Fruit fly (Drosophila melanogaster) whole organism, embryonic: ENCODE results near the gene Pstk.
A peak's percentile ranks its signal among the peaks of the same experiment; 100 is the strongest.

Experiments
- ATbp ChIP-seq: fragments of 200-800 bp; sonication (Bioruptor generic); optimal IDR thresholded peaks from 2 replicates; lab custom pipeline; 2017; ENCODE audit warnings: missing biosample characterization, mild to moderate bottlenecking, missing genetic modification characterization, missing genetic modification reagents
- Bdp1 ChIP-seq: fragments of 200-800 bp; sonication (Bioruptor generic); optimal IDR thresholded peaks from 3 replicates; lab custom pipeline; 2016; ENCODE audit warnings: missing biosample characterization, missing genetic modification characterization
- CG1233 ChIP-seq: fragments of 200-800 bp; sonication (Bioruptor generic); optimal IDR thresholded peaks from 4 replicates; lab custom pipeline; 2018; ENCODE audit warnings: missing biosample characterization, mild to moderate bottlenecking, missing genetic modification characterization
- CG14860 ChIP-seq: fragments of 200-800 bp; sonication (Bioruptor generic); IDR thresholded peaks from 3 replicates; pipeline ENCODE4 v1.3.6; 2022; ENCODE audit warnings: missing biosample characterization, missing genetic modification characterization; ENCODE audit not compliant: partially characterized antibody
- CG15269 ChIP-seq: fragments of 200-800 bp; sonication (Bioruptor generic); optimal IDR thresholded peaks from 2 replicates; lab custom pipeline; 2018; ENCODE audit warnings: missing biosample characterization, mild to moderate bottlenecking, missing genetic modification characterization, moderate library complexity
- CG1603 ChIP-seq: fragments of 200-800 bp; sonication (Bioruptor generic); optimal IDR thresholded peaks from 2 replicates; lab custom pipeline; 2019; ENCODE audit warnings: missing biosample characterization, mild to moderate bottlenecking, missing genetic modification characterization, moderate library complexity
- CG18619 ChIP-seq: fragments of 200-800 bp; sonication (Bioruptor generic); optimal IDR thresholded peaks from 3 replicates; lab custom pipeline; 2017; ENCODE audit warnings: missing biosample characterization, mild to moderate bottlenecking, missing genetic modification characterization
- CG2129 ChIP-seq: fragments of 200-800 bp; sonication (Bioruptor generic); IDR thresholded peaks from 2 replicates; pipeline ENCODE4 v1.3.6; 2022; ENCODE audit warnings: missing biosample characterization, missing genetic modification characterization; ENCODE audit not compliant: partially characterized antibody
- CG31388 ChIP-seq: fragments of 200-800 bp; sonication (Bioruptor generic); optimal IDR thresholded peaks from 2 replicates; lab custom pipeline; 2016; ENCODE audit warnings: missing biosample characterization, missing genetic modification characterization
- CG33557 ChIP-seq: fragments of 200-800 bp; sonication (Bioruptor generic); optimal IDR thresholded peaks from 2 replicates; lab custom pipeline; 2019; ENCODE audit warnings: missing biosample characterization, mild to moderate bottlenecking, missing genetic modification characterization, moderate library complexity
- CG34376 ChIP-seq: fragments of 200-800 bp; sonication (Bioruptor generic); optimal IDR thresholded peaks from 2 replicates; lab custom pipeline; 2018; ENCODE audit warnings: missing biosample characterization, mild to moderate bottlenecking, missing genetic modification characterization
- CG3995 ChIP-seq: fragments of 200-800 bp; sonication (Bioruptor generic); optimal IDR thresholded peaks from 3 replicates; lab custom pipeline; 2016; ENCODE audit warnings: missing biosample characterization, missing genetic modification characterization
- CG4854 ChIP-seq: fragments of 200-800 bp; sonication (Bioruptor generic); optimal IDR thresholded peaks from 2 replicates; lab custom pipeline; 2016; ENCODE audit warnings: missing biosample characterization, missing genetic modification characterization, inconsistent platforms
- CG8089 ChIP-seq: fragments of 200-800 bp; sonication (Bioruptor generic); optimal IDR thresholded peaks from 3 replicates; lab custom pipeline; 2016; ENCODE audit warnings: missing biosample characterization, missing genetic modification characterization
- CG9932 ChIP-seq: fragments of 200-800 bp; sonication (Bioruptor generic); IDR thresholded peaks from 2 replicates; pipeline ENCODE4 v1.3.6; 2022; ENCODE audit warnings: missing biosample characterization, missing genetic modification characterization
- Camta ChIP-seq: fragments of 200-800 bp; sonication (Bioruptor generic); optimal IDR thresholded peaks from 2 replicates; lab custom pipeline; 2016; ENCODE audit warnings: missing biosample characterization, missing genetic modification characterization
- D19A ChIP-seq: fragments of 200-800 bp; optimal IDR thresholded peaks from 3 replicates; lab custom pipeline; 2019; ENCODE audit warnings: missing biosample characterization, mild to moderate bottlenecking, missing genetic modification characterization, moderate library complexity
- Dip3 ChIP-seq: fragments of 200-800 bp; sonication (Bioruptor generic); optimal IDR thresholded peaks from 3 replicates; lab custom pipeline; 2016; ENCODE audit warnings: missing biosample characterization, missing genetic modification characterization
- GATAe ChIP-seq: fragments of 200-800 bp; sonication (Bioruptor generic); conservative IDR thresholded peaks from 2 replicates; pipeline ENCODE4 v1.3.6; 2022; ENCODE audit warnings: missing biosample characterization, missing genetic modification characterization
- Gsc ChIP-seq: fragments of 200-800 bp; sonication (Bioruptor generic); IDR thresholded peaks from 2 replicates; pipeline ENCODE4 v1.3.6; 2022; ENCODE audit warnings: missing biosample characterization, missing genetic modification characterization
- HLH4C ChIP-seq: fragments of 200-800 bp; sonication (Bioruptor generic); IDR thresholded peaks from 3 replicates; pipeline ENCODE4 v1.3.6; 2022; ENCODE audit warnings: missing biosample characterization, missing genetic modification characterization; ENCODE audit not compliant: partially characterized antibody
- Hr39 ChIP-seq: fragments of >200 bp; optimal IDR thresholded peaks from 2 replicates; lab custom pipeline; 2017
- MTF-1 ChIP-seq: fragments of 200-800 bp; sonication (Bioruptor generic); optimal IDR thresholded peaks from 2 replicates; lab custom pipeline; 2018; ENCODE audit warnings: missing biosample characterization, mild to moderate bottlenecking, missing genetic modification characterization, borderline replicate concordance
- NFAT ChIP-seq: fragments of 200-800 bp; sonication (Bioruptor generic); IDR thresholded peaks from 2 replicates; pipeline ENCODE4 v1.3.6; 2022; ENCODE audit warnings: missing biosample characterization, missing genetic modification characterization
- Neu2 ChIP-seq: fragments of 200-800 bp; sonication (Bioruptor generic); optimal IDR thresholded peaks from 3 replicates; lab custom pipeline; 2016; ENCODE audit warnings: missing biosample characterization, missing genetic modification characterization, borderline replicate concordance
- Sry-β ChIP-seq: fragments of 200-800 bp; sonication (Bioruptor generic); optimal IDR thresholded peaks from 2 replicates; lab custom pipeline; 2018; ENCODE audit warnings: missing biosample characterization, mild to moderate bottlenecking, missing genetic modification characterization, moderate library complexity
- Tbp ChIP-seq: fragments of >200 bp; optimal IDR thresholded peaks from 2 replicates; lab custom pipeline; 2018; ENCODE audit warnings: missing biosample characterization, missing genetic modification characterization
- Vsx1 ChIP-seq: fragments of 200-800 bp; sonication (Bioruptor generic); optimal IDR thresholded peaks from 2 replicates; lab custom pipeline; 2017; ENCODE audit warnings: missing biosample characterization, mild to moderate bottlenecking, missing genetic modification characterization, missing genetic modification reagents
- al ChIP-seq: fragments of 200-800 bp; sonication (Bioruptor generic); IDR thresholded peaks from 2 replicates; pipeline ENCODE4 v1.3.6; 2022; ENCODE audit warnings: missing biosample characterization, missing genetic modification characterization
- aop ChIP-seq: fragments of 200-800 bp; sonication (Bioruptor generic); IDR thresholded peaks from 2 replicates; pipeline ENCODE4 v1.3.6; 2022; ENCODE audit warnings: missing biosample characterization, missing genetic modification characterization
- az2 ChIP-seq: fragments of 200-800 bp; sonication (Bioruptor generic); optimal IDR thresholded peaks from 3 replicates; lab custom pipeline; 2016; ENCODE audit warnings: missing biosample characterization, missing genetic modification characterization
- bigmax ChIP-seq: fragments of 200-800 bp; sonication (Bioruptor generic); optimal IDR thresholded peaks from 2 replicates; lab custom pipeline; 2018; ENCODE audit warnings: missing biosample characterization, mild to moderate bottlenecking, missing genetic modification characterization
- chif ChIP-seq, 2 experiments: fragments of 200-800 bp; sonication (Bioruptor generic); optimal IDR thresholded peaks; 3 replicates each; lab custom pipeline; 2016; ENCODE audit warnings: missing biosample characterization in 2 of 2, missing genetic modification characterization in 2 of 2
- corto ChIP-seq: fragments of 200-800 bp; sonication (Bioruptor generic); optimal IDR thresholded peaks from 2 replicates; lab custom pipeline; 2016; ENCODE audit warnings: missing biosample characterization, mild to moderate bottlenecking, missing genetic modification characterization, moderate library complexity
- crol ChIP-seq: fragments of 200-800 bp; sonication (Bioruptor generic); IDR thresholded peaks from 2 replicates; pipeline ENCODE4 v1.3.6; 2022; ENCODE audit warnings: missing biosample characterization, missing genetic modification characterization
- esg ChIP-seq: fragments of 200-800 bp; sonication (Bioruptor generic); conservative IDR thresholded peaks from 2 replicates; pipeline ENCODE4 v1.3.6; 2022; ENCODE audit warnings: missing biosample characterization, missing genetic modification characterization
- eyg ChIP-seq: fragments of 200-800 bp; sonication (Bioruptor generic); optimal IDR thresholded peaks from 3 replicates; lab custom pipeline; 2016; ENCODE audit warnings: missing biosample characterization, missing genetic modification characterization
- fu2 ChIP-seq: fragments of 200-800 bp; sonication (Bioruptor generic); optimal IDR thresholded peaks from 2 replicates; lab custom pipeline; 2016; ENCODE audit warnings: missing biosample characterization, missing genetic modification characterization
- gcm2 ChIP-seq: fragments of 200-800 bp; sonication (Bioruptor generic); optimal IDR thresholded peaks from 2 replicates; lab custom pipeline; 2016; ENCODE audit warnings: missing biosample characterization, missing genetic modification characterization
- ham ChIP-seq: fragments of 200-800 bp; sonication (Bioruptor generic); IDR thresholded peaks from 2 replicates; pipeline ENCODE4 v1.3.6; 2022; ENCODE audit warnings: missing biosample characterization, missing genetic modification characterization
- oc ChIP-seq: fragments of 200-800 bp; sonication (Bioruptor generic); optimal IDR thresholded peaks from 2 replicates; lab custom pipeline; 2018; ENCODE audit warnings: missing biosample characterization, mild to moderate bottlenecking, missing genetic modification characterization, moderate library complexity
- otp ChIP-seq: fragments of 200-800 bp; sonication (Bioruptor generic); IDR thresholded peaks from 3 replicates; pipeline ENCODE4, ENCODE4 v1.3.6; 2022; ENCODE audit warnings: missing biosample characterization, missing genetic modification characterization
- pan ChIP-seq, 4 experiments: fragments of >200 bp in 3 of 4; fragments of 200-800 bp in 1 of 4; sonication (Bioruptor generic) in 1 of 4; optimal IDR thresholded peaks in 3 of 4; IDR thresholded peaks in 1 of 4; 2 replicates each; pipeline versions ENCODE4 v1.3.6 to Lab custom; 2017 to 2022; ENCODE audit warnings: missing biosample characterization in 2 of 4, missing genetic modification characterization in 2 of 4, mixed read lengths in 1 of 4
- pfk ChIP-seq: fragments of 200-800 bp; sonication (Bioruptor generic); optimal IDR thresholded peaks from 2 replicates; lab custom pipeline; 2018; ENCODE audit warnings: missing biosample characterization, mild to moderate bottlenecking, missing genetic modification characterization, moderate library complexity
- ro ChIP-seq: fragments of 200-800 bp; sonication (Bioruptor generic); IDR thresholded peaks from 2 replicates; pipeline ENCODE4 v1.3.6; 2022; ENCODE audit warnings: missing biosample characterization, missing genetic modification characterization
- sens ChIP-seq: fragments of 200-800 bp; sonication (Bioruptor generic); peaks from one replicate; lab custom pipeline; 2016; ENCODE audit warnings: missing biosample characterization, missing genetic modification characterization
- seq ChIP-seq: fragments of 200-800 bp; sonication (Bioruptor generic); IDR thresholded peaks from 2 replicates; pipeline ENCODE4 v1.3.6; 2022; ENCODE audit warnings: missing biosample characterization, missing genetic modification characterization
- sim ChIP-seq: fragments of 200-800 bp; sonication (Bioruptor generic); IDR thresholded peaks from 2 replicates; pipeline ENCODE4 v1.3.6; 2022; ENCODE audit warnings: missing biosample characterization, missing genetic modification characterization
- ttk ChIP-seq: fragments of 200-800 bp; sonication (Bioruptor generic); IDR thresholded peaks from 2 replicates; pipeline ENCODE4 v2.1.2; 2022; ENCODE audit warnings: missing biosample characterization, missing genetic modification characterization
- unc-4 ChIP-seq: fragments of 200-800 bp; sonication (Bioruptor generic); IDR thresholded peaks from 2 replicates; pipeline ENCODE4 v1.3.6; 2022; ENCODE audit warnings: missing biosample characterization, missing genetic modification characterization; ENCODE audit not compliant: partially characterized antibody
- zfh2 ChIP-seq: fragments of 200-800 bp; sonication (Bioruptor generic); optimal IDR thresholded peaks from 2 replicates; lab custom pipeline; 2016; ENCODE audit warnings: missing biosample characterization, missing genetic modification characterization

Pstk gene

DNA sequence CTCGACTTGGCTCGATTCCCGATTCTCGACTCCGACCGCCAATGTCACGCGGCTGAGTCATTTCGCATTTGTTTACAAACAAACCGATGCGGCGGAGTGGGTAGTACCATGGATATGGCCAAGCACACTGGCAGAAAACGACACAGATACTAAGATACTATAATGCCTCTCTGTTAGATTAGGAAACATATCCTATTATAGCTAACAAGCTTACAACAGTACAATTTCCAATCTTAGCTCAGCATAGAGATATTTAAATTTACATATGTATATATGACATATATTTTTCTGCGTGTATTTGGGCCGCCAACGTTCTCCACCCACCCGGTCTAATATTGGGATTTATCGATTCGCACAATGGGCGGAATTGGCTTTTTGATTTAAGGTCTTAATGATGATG lies 14.4 kb downstream of the Pstk start (continued):
- TF ChIP-seq ttk (GFP tag; lab: Robert Waterston, UW) = 0 out of 2 replicates have a peak, but pooled peaks have one; percentile 56
- TF ChIP-seq Dip3 (GFP tag; lab: Kevin White, UChicago) = peak; percentile 51
- no peak for TF ChIP-seq pfk
- peak; percentile 76; the same call in 2 of the 3 replicates for TF ChIP-seq otp (GFP tag; lab: Robert Waterston, UW)
- peak; percentile 73 for TF ChIP-seq NFAT
- TF ChIP-seq bigmax = no peak
- TF ChIP-seq MTF-1 (GFP tag; lab: Kevin White, UChicago) = peak; percentile 50
- peak; percentile 44 for TF ChIP-seq zfh2 (GFP tag; lab: Kevin White, UChicago)
- TF ChIP-seq HLH4C (GFP tag; lab: Robert Waterston, UW) = 0 out of 3 replicates have a peak, but pooled peaks have one; percentile 20
- no peak for TF ChIP-seq Gsc
- TF ChIP-seq CG34376 (GFP tag; lab: Kevin White, UChicago) = peak; percentile 86
- TF ChIP-seq chif (GFP tag; optimal IDR thresholded peaks at IDR 0.05; lab: Kevin White, UChicago) = peak; percentile 43 to 62
- peak; percentile 42 for TF ChIP-seq D19A (tag; lab: Kevin White, UChicago)
- TF ChIP-seq CG1233 (GFP tag; lab: Kevin White, UChicago) = peak; percentile 52
- no peak for TF ChIP-seq Sry-β
- peak; percentile 92 for TF ChIP-seq CG9932
- TF ChIP-seq seq = peak; percentile 76
- TF ChIP-seq sens (GFP tag; lab: Kevin White, UChicago) = peak; percentile 92
- peak; percentile 27; the same call in 1 of the 2 replicates for TF ChIP-seq sim (GFP tag; lab: Robert Waterston, UW)
- TF ChIP-seq CG3995 (GFP tag; lab: Kevin White, UChicago) = peak; percentile 6
- no peak for TF ChIP-seq pan (optimal IDR thresholded peaks at IDR 0.05; lab: Kevin White, UChicago)
- peak in 1 of 2 experiments; percentile 83 for TF ChIP-seq pan (GFP tag; optimal IDR thresholded peaks at IDR 0.05 in 1 of 2, IDR thresholded peaks at IDR 0.05 in 1 of 2)
- TF ChIP-seq fu2 = peak; percentile 26
- TF ChIP-seq CG18619 (GFP tag; lab: Kevin White, UChicago) = peak; percentile 50
- TF ChIP-seq al = peak; percentile 87
- TF ChIP-seq eyg (GFP tag; lab: Kevin White, UChicago) = no peak
- TF ChIP-seq Neu2 (GFP tag; lab: Kevin White, UChicago) = no peak
- peak; percentile 79 for TF ChIP-seq CG1603
- peak; percentile 67 for TF ChIP-seq ATbp (GFP tag; lab: Kevin White, UChicago)
- TF ChIP-seq CG31388 (GFP tag; lab: Kevin White, UChicago) = peak; percentile 47
- TF ChIP-seq Vsx1 = peak; percentile 68
- TF ChIP-seq ham (GFP tag; lab: Robert Waterston, UW) = 0 out of 2 replicates have a peak, but pooled peaks have one; percentile 14
- TF ChIP-seq Bdp1 = no peak
- no peak for TF ChIP-seq CG8089 (GFP tag; lab: Kevin White, UChicago)
- no peak for TF ChIP-seq gcm2
- peak; percentile 52; the same call in 1 of the 2 replicates for TF ChIP-seq aop
- TF ChIP-seq CG14860 (GFP tag; lab: Robert Waterston, UW) = no peak
- TF ChIP-seq CG4854 (GFP tag; lab: Kevin White, UChicago) = peak; percentile 45
- TF ChIP-seq CG15269 (tag; lab: Kevin White, UChicago) = peak; percentile 85
- TF ChIP-seq corto (GFP tag; lab: Kevin White, UChicago) = peak; percentile 44
- no peak for TF ChIP-seq CG2129
- no peak for TF ChIP-seq Hr39
- no peak for TF ChIP-seq crol (GFP tag; lab: Robert Waterston, UW)
- TF ChIP-seq CG33557 (GFP tag; lab: Kevin White, UChicago) = no peak
- TF ChIP-seq Tbp = no peak
- peak; percentile 58 for TF ChIP-seq Camta
- TF ChIP-seq ro (GFP tag; lab: Robert Waterston, UW) = no peak
- no peak for TF ChIP-seq unc-4
- TF ChIP-seq esg = peak; percentile 74
- TF ChIP-seq az2 (GFP tag; lab: Kevin White, UChicago) = peak; percentile 58
- no peak for TF ChIP-seq oc (tag; lab: Kevin White, UChicago)
- TF ChIP-seq GATAe = no peak
